Worm (Caenorhabditis elegans): ENCODE data around the gene C01G10.10.
"Not testable (repeated sequence)": the region's sequence is repeated elsewhere in the genome, so short reads cannot be mapped to it uniquely, and the experiment has no call there.

Gene C01G10.10

DNA sequence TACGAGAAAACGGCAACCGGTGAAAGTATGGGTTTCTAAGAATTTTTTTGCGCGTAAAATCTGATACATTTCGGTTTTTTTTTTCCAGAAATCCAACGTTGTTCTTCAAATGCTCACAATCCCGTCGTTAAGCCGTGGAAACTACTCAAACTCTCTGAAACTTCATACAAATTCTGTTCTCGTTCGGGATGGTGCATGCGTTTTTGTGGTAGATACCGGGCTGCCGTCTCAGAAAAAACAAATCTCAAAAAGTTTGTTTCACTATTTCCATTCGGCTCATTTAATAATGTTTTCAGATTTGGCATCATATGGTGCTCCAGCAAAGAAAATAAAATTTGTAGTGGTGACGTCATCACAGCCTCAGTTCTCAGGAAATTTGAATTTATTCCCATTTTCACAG, 27.5 kb downstream of the C01G10.10 start:
- TF ChIP-seq scrt-1 (GFP tag; IDR thresholded peaks at IDR 0.05): no peak
- TF ChIP-seq ceh-36 (tag; optimal IDR thresholded peaks at IDR 0.05): no peak

DNA sequence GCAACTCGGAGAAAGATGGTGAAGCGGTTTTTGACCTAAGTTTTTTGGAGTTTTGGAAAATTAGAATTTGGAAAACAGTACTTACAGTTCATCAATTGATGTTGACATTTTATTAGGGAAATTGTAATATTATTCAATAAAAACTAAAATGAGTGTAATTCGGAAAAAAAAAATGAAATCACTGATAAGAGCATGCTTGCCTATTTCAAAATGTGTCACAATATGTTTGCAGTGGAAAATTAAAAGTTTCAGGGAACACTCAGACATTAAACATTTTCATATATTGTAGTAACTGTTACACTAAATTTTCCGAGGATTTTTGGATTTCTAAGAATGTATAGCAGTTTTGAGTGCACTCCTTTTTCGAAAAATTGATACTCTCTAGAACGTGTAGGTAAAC, 29.9 kb downstream of the C01G10.10 start, which contains the start of the genes fbxa-82 and C25D7.5:
fbxa-82 (minus strand) TSS at position 163 of the 400 bp plus-strand sequence.
C25D7.5 (plus strand) TSS at position 283 of the 400 bp plus-strand sequence.
- TF ChIP-seq ama-1 (optimal IDR thresholded peaks at IDR 0.05): no peak
- TF ChIP-seq pes-1 (GFP tag; IDR thresholded peaks at IDR 0.05): no peak
- TF ChIP-seq ets-7 (tag; optimal IDR thresholded peaks at IDR 0.05): no peak
- no peak for TF ChIP-seq tbx-37 (GFP tag; conservative IDR thresholded peaks at IDR 0.05)
- TF ChIP-seq sea-1 (GFP tag; conservative IDR thresholded peaks at IDR 0.05): no peak
- no peak for TF ChIP-seq F13C5.2 (tag; optimal IDR thresholded peaks at IDR 0.05)
- no peak for TF ChIP-seq ceh-36 (tag; optimal IDR thresholded peaks at IDR 0.05)
- no peak for TF ChIP-seq hnd-1 (tag; optimal IDR thresholded peaks at IDR 0.05)
- no peak for TF ChIP-seq B0310.2 (tag; optimal IDR thresholded peaks at IDR 0.05)
- no peak for TF ChIP-seq ceh-13 (GFP tag; optimal IDR thresholded peaks at IDR 0.05)
- TF ChIP-seq tbx-11 (GFP tag; IDR thresholded peaks at IDR 0.05): no peak
- no peak for TF ChIP-seq hmg-4 (GFP tag; optimal IDR thresholded peaks at IDR 0.05)
- TF ChIP-seq hmbx-1 (tag; optimal IDR thresholded peaks at IDR 0.05): no peak
- no peak for TF ChIP-seq aly-1 (tag; optimal IDR thresholded peaks at IDR 0.05)
- no peak for TF ChIP-seq tra-4 (tag; optimal IDR thresholded peaks at IDR 0.05)
- no peak for TF ChIP-seq flt-1 (GFP tag; IDR thresholded peaks at IDR 0.05)
- TF ChIP-seq scrt-1 (GFP tag; IDR thresholded peaks at IDR 0.05): no peak

DNA sequence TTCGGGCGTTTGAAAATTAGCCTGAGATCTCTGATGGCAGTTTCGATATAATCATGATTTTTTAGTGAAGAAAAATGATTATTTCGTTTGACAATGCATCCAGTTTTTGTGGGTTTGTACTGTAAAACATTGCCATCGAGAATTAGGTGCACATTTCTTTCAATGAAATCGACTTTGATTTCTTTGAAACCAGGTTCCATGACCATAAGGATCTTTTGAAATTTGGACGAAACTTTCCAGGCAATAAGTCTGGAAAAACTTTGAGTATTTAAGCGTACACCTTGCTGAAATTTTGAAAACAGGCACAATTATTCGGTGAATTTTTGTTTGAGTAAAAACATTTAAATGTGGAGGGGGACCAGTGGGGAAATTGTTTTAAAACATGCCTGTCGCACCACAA, 30.5 kb downstream of the C01G10.10 start:
- no peak for TF ChIP-seq ets-7 (tag; optimal IDR thresholded peaks at IDR 0.05)
- no peak for TF ChIP-seq pes-1 (GFP tag; IDR thresholded peaks at IDR 0.05)
- TF ChIP-seq tbx-11 (GFP tag; IDR thresholded peaks at IDR 0.05): no peak
- no peak for TF ChIP-seq ceh-36 (tag; optimal IDR thresholded peaks at IDR 0.05)
- no peak for TF ChIP-seq ama-1 (optimal IDR thresholded peaks at IDR 0.05)
- TF ChIP-seq aly-1 (tag; optimal IDR thresholded peaks at IDR 0.05): no peak
- no peak for TF ChIP-seq flt-1 (GFP tag; IDR thresholded peaks at IDR 0.05)
- TF ChIP-seq F13C5.2 (tag; optimal IDR thresholded peaks at IDR 0.05): no peak
- TF ChIP-seq tra-4 (tag; optimal IDR thresholded peaks at IDR 0.05): no peak

DNA sequence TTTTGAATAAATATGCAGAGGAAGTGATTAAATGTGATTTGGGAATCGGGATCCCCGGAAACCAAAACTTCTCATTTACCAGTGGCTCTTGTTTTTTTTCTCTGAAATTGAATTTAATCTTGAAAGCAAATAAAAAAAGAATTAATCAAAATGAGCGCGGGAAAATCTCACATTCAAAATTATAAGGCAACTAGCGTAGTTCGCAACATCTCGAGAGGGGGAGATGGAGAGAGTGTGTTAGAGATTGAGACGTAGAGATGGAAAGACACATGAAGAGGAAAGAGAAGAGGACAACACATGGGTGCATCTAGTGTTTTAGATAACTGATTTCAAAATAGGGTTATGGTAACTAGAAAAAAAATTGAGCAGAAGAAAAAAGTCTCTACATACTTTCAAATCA, 34.1 kb downstream of the C01G10.10 start, which contains the start of gene sdc-3:
sdc-3 (minus strand) TSS at position 101 of the 400 bp plus-strand sequence.
- TF ChIP-seq sea-1 (GFP tag; conservative IDR thresholded peaks at IDR 0.05) (no peak), tbx-11 (GFP tag; IDR thresholded peaks at IDR 0.05) (no peak), hnd-1 (tag; optimal IDR thresholded peaks at IDR 0.05) (no peak), ama-1 (optimal IDR thresholded peaks at IDR 0.05) (no peak), hmg-4 (GFP tag; optimal IDR thresholded peaks at IDR 0.05) (no peak), aly-1 (tag; optimal IDR thresholded peaks at IDR 0.05) (no peak), flt-1 (GFP tag; IDR thresholded peaks at IDR 0.05) (no peak), tbx-37 (GFP tag; conservative IDR thresholded peaks at IDR 0.05) (no peak), ceh-36 (tag; optimal IDR thresholded peaks at IDR 0.05) (no peak), scrt-1 (GFP tag; IDR thresholded peaks at IDR 0.05) (no peak), pes-1 (GFP tag; IDR thresholded peaks at IDR 0.05) (no peak), ets-7 (tag; optimal IDR thresholded peaks at IDR 0.05) (no peak), hmbx-1 (tag; optimal IDR thresholded peaks at IDR 0.05) (no peak), tra-4 (tag; optimal IDR thresholded peaks at IDR 0.05) (no peak), B0310.2 (tag; optimal IDR thresholded peaks at IDR 0.05) (no peak), F13C5.2 (tag; optimal IDR thresholded peaks at IDR 0.05) (no peak), ceh-13 (GFP tag; optimal IDR thresholded peaks at IDR 0.05) (no peak)

DNA sequence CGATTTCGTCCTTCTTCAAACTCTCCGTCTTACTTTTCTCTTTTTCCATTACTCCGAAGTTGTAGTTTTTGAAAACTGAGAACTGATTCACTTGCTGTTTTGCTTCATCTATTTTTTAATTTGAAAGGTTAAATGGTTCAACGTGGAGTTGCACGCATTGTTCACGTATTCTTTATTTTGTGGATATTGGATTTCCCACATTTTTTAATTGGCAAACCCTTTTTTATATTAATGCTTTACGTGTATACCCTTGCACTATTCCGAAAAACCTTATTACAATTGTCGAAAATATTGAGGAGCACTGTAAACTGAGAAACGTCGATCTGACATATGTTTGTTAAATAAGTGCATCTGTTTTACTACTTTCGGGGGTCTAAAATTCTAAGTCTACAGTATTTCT, 45.5 kb downstream of the C01G10.10 start, which contains the start of gene melo-3:
melo-3 (minus strand) TSS at position 101 of the 400 bp plus-strand sequence.
- not testable (repeated sequence) for TF ChIP-seq sea-1 (GFP tag; conservative IDR thresholded peaks at IDR 0.05); tbx-37 (GFP tag; conservative IDR thresholded peaks at IDR 0.05); B0310.2 (tag; optimal IDR thresholded peaks at IDR 0.05)

DNA sequence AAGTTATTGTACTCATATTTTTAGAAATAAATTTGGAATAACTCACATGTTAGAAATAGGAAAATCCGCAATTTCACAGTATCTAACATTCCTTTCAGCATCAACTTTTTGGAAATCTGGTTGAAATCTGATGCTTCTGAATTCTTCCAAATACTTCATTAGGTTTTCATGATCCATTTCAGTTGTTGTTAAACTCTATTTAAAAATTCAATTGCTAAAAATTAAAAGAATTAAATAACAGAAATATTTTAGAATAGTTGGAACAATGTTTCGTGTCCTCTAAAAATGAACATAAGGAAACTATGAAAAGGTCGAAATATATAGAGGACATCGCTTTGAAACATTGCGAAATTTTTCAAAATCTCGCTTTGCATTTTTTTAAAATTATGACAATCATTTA, 50.9 kb downstream of the C01G10.10 start, which contains the start of gene cng-1:
cng-1 (minus strand) TSS at position 101 of the 400 bp plus-strand sequence.
- TF ChIP-seq sea-1 (GFP tag; conservative IDR thresholded peaks at IDR 0.05); hnd-1 (tag; optimal IDR thresholded peaks at IDR 0.05); tbx-37 (GFP tag; conservative IDR thresholded peaks at IDR 0.05): not testable (repeated sequence)
